Worm (Caenorhabditis elegans) whole organism, late embryonic: Measurements from ENCODE around the gene rpoa-12.

Source experiments
- K09A11.1 ChIP-seq: sonication (generic microtip); optimal IDR thresholded peaks from 2 replicates; lab custom pipeline; 2017; ENCODE audit warnings: antibody characterized with exemption, mild to moderate bottlenecking, missing genetic modification characterization, missing compliant biosample characterization; ENCODE audit not compliant: insufficient read depth
- ceh-19 ChIP-seq: fragments of 200-800 bp; sonication (Bioruptor generic); optimal IDR thresholded peaks from 2 replicates; lab custom pipeline; 2018; ENCODE audit warnings: mild to moderate bottlenecking, missing genetic modification characterization, missing compliant biosample characterization
- ceh-2 ChIP-seq: sonication (generic microtip); optimal IDR thresholded peaks from 2 replicates; lab custom pipeline; 2016; ENCODE audit warnings: missing genotype, missing genetic modification characterization, missing compliant biosample characterization
- ceh-9 ChIP-seq: sonication (generic microtip); optimal IDR thresholded peaks from 2 replicates; lab custom pipeline; 2016; ENCODE audit warnings: mild to moderate bottlenecking, missing genetic modification characterization, inconsistent platforms, missing compliant biosample characterization
- che-1 ChIP-seq: sonication (generic microtip); optimal IDR thresholded peaks from 2 replicates; lab custom pipeline; 2016; ENCODE audit warnings: mild to moderate bottlenecking, missing genetic modification characterization, missing compliant biosample characterization
- fkh-10 ChIP-seq: fragments of 150-350 bp; optimal IDR thresholded peaks from 2 replicates; lab custom pipeline; 2014; ENCODE audit warnings: missing biosample characterization, missing genetic modification reagents, missing genetic modification characterization
- hlh-13 ChIP-seq: fragments of 200-800 bp; sonication (Bioruptor generic); optimal IDR thresholded peaks from 2 replicates; lab custom pipeline; 2018; ENCODE audit warnings: mild to moderate bottlenecking, missing genetic modification characterization, missing compliant biosample characterization
- nfya-1 ChIP-seq: sonication (generic microtip); optimal IDR thresholded peaks from 2 replicates; lab custom pipeline; 2017; ENCODE audit warnings: missing genetic modification characterization, mild to moderate bottlenecking, missing compliant biosample characterization, antibody characterized with exemption, moderate library complexity
- nhr-232 ChIP-seq: sonication (generic microtip); optimal IDR thresholded peaks from 2 replicates; lab custom pipeline; 2016; ENCODE audit warnings: missing genetic modification characterization, missing compliant biosample characterization
- pat-9 ChIP-seq: fragments of 200-800 bp; sonication (Bioruptor generic); optimal IDR thresholded peaks from 2 replicates; lab custom pipeline; 2018; ENCODE audit warnings: mild to moderate bottlenecking, missing genetic modification characterization, moderate library complexity, missing compliant biosample characterization
- ttx-3 ChIP-seq: sonication (generic microtip); optimal IDR thresholded peaks from 2 replicates; lab custom pipeline; 2016; ENCODE audit warnings: missing genetic modification reagents, missing genetic modification characterization, missing compliant biosample characterization
- unc-42 ChIP-seq: sonication (generic microtip); optimal IDR thresholded peaks from 2 replicates; lab custom pipeline; 2016; ENCODE audit warnings: missing genotype, missing genetic modification characterization, missing compliant biosample characterization
- unc-86 ChIP-seq: sonication (generic microtip); optimal IDR thresholded peaks from 2 replicates; lab custom pipeline; 2016; ENCODE audit warnings: missing genetic modification characterization, missing compliant biosample characterization

- no peak for TF ChIP-seq pat-9 (tag; lab: Kevin White, UChicago)
- no peak for TF ChIP-seq K09A11.1
- no peak for TF ChIP-seq nfya-1
- TF ChIP-seq unc-42 = no peak
- no peak for TF ChIP-seq che-1
- TF ChIP-seq ceh-19 = no peak
- TF ChIP-seq fkh-10 (GFP tag; lab: Kevin White, UChicago) = no peak
- no peak for TF ChIP-seq hlh-13
- TF ChIP-seq unc-86 (tag; lab: Kevin White, UChicago) = no peak
- no peak for TF ChIP-seq ceh-9 (tag; lab: Kevin White, UChicago)
- no peak for TF ChIP-seq ttx-3 (tag; lab: Kevin White, UChicago)
- no peak for TF ChIP-seq nhr-232 (tag; lab: Kevin White, UChicago)
- TF ChIP-seq ceh-2 (tag; lab: Kevin White, UChicago) = no peak
Measured at ce11 chrV:14426013-14426412, 2.9 kb upstream of the rpoa-12 start.
